Worm (Caenorhabditis elegans): Measurements from ENCODE around the gene mlc-4.

The mlc-4 gene

DNA sequence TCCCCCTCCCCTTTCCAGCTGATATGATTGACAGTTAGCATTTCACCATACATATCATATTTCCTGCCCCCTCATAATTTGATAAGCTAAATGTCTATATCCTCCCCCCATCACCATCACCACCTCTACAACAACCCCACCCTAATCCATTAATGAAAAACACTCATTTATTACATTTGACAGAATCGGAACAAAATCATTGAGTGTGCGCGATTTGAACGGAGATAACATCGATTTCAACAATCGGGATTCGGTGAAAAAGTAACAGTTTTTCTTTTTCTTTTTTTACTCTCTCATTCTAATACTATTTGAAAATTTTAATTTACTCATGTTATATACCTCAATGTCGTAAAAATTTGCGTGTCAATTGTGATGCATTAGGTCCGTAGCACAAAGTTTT lies 47.8 kb downstream of the mlc-4 start:
- TF ChIP-seq ceh-30 (tag; optimal IDR thresholded peaks at IDR 0.05) (no peak), ama-1 (optimal IDR thresholded peaks at IDR 0.05) (no peak), pat-9 (tag; optimal IDR thresholded peaks at IDR 0.05) (no peak), hlh-30 (tag; optimal IDR thresholded peaks at IDR 0.05; ENCODE audit: insufficient read depth) (no peak), tbx-7 (tag; optimal IDR thresholded peaks at IDR 0.05) (no peak), C38D4.7 (GFP tag; optimal IDR thresholded peaks at IDR 0.05) (no peak), zip-5 (tag; optimal IDR thresholded peaks at IDR 0.05) (no peak), ceh-14 (tag; optimal IDR thresholded peaks at IDR 0.05) (no peak), Y22D7AL.16 (tag; optimal IDR thresholded peaks at IDR 0.05) (no peak), sox-2 (GFP tag; IDR thresholded peaks at IDR 0.05) (no peak)

DNA sequence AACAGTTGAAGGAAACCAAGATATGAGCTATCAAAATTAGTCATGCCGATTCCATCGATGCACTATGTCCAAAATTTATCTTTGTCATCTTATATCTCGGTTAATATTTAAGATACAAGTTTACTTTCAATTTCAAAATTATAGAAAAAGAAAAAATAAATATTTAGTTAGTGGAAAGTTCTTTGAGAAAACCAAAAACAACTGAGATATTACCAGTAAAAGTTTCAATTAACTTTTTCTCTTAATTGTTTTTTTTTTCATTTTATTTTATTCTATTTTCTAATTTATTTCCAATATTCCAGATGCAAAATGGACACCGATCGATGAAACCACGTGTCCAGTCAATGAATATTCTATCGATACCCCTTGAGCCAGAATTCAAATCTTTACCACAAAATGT lies 49.0 kb downstream of the mlc-4 start, which contains the start of gene gei-1:
gei-1 (plus strand) TSS at position 301 of the 400 bp plus-strand sequence.
- TF ChIP-seq sox-4 (tag; optimal IDR thresholded peaks at IDR 0.05), result no peak
- no peak for TF ChIP-seq unc-55 (GFP tag; optimal IDR thresholded peaks at IDR 0.05)
- TF ChIP-seq ceh-19 (GFP tag; optimal IDR thresholded peaks at IDR 0.05), result no peak
- no peak for TF ChIP-seq nfya-1 (tag; optimal IDR thresholded peaks at IDR 0.05)
- TF ChIP-seq K09A11.1 (tag; optimal IDR thresholded peaks at IDR 0.05; ENCODE audit: insufficient read depth), result no peak

DNA sequence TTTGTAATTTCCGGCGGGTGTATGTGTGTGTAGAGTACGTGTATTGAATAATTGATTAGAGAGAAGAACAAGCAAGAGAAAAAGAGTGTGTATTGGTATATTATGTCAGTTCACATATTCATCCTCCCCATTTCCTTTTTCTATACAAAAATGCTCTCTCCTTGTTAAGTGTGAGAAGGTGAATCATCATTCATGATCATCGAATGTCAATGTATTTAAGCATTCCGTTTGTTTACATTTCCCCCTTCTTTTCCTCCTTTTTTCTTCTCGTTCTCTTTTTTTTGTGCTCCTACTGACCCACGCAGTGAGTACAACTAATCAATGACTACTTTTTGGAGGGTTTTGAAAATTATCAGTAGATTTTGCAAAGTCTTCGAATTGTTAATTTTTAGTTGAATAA lies 50.1 kb downstream of the mlc-4 start:
- TF ChIP-seq dve-1 (tag; optimal IDR thresholded peaks at IDR 0.05) (no peak), ceh-31 (tag; optimal IDR thresholded peaks at IDR 0.05) (no peak), syd-9 (tag; optimal IDR thresholded peaks at IDR 0.05) (no peak), elt-4 (tag; optimal IDR thresholded peaks at IDR 0.05) (no peak), dmd-4 (tag; optimal IDR thresholded peaks at IDR 0.05; ENCODE audit: borderline replicate concordance) (no peak), ceh-9 (tag; optimal IDR thresholded peaks at IDR 0.05) (no peak), pha-2 (tag; optimal IDR thresholded peaks at IDR 0.05) (no peak), C38D4.7 (GFP tag; optimal IDR thresholded peaks at IDR 0.05) (no peak), zip-5 (tag; optimal IDR thresholded peaks at IDR 0.05) (no peak), ceh-48 (tag; optimal IDR thresholded peaks at IDR 0.05) (no peak), unc-55 (GFP tag; optimal IDR thresholded peaks at IDR 0.05) (no peak), ceh-34 (tag; optimal IDR thresholded peaks at IDR 0.05) (no peak), lim-6 (tag; optimal IDR thresholded peaks at IDR 0.05) (no peak), ceh-14 (tag; optimal IDR thresholded peaks at IDR 0.05) (no peak)

Measured in whole organism, late embryonic.